Worm (Caenorhabditis elegans) whole organism, L4 larva: ENCODE data around the gene nas-39.

Experiments used
- D1046.2 ChIP-seq: fragments of 200-800 bp; sonication (Bioruptor generic); IDR thresholded peaks from 2 replicates; pipeline ENCODE4 v1.3.6; 2022; ENCODE audit warnings: missing genetic modification characterization, missing compliant biosample characterization
- F10B5.3 ChIP-seq: sonication (generic microtip); optimal IDR thresholded peaks from 2 replicates; lab custom pipeline; 2016; ENCODE audit warnings: mild to moderate bottlenecking, missing genetic modification characterization, missing compliant biosample characterization
- F37D6.2 ChIP-seq: sonication (generic microtip); optimal IDR thresholded peaks from 2 replicates; lab custom pipeline; 2016; ENCODE audit warnings: mild to moderate bottlenecking, missing genetic modification characterization, missing compliant biosample characterization
- F44E2.7 ChIP-seq: fragments of 200-800 bp; sonication (Bioruptor generic); IDR thresholded peaks from 2 replicates; pipeline ENCODE4 v2.1.2; 2022; ENCODE audit warnings: missing genetic modification characterization, missing compliant biosample characterization
- F49E8.2 ChIP-seq: sonication (generic microtip); optimal IDR thresholded peaks from 2 replicates; lab custom pipeline; 2016; ENCODE audit warnings: missing compliant biosample characterization, mild to moderate bottlenecking, missing genetic modification characterization, borderline replicate concordance
- Y105C5A.15 ChIP-seq: fragments of 200-800 bp; sonication (Bioruptor generic); IDR thresholded peaks from 2 replicates; pipeline ENCODE4 v1.3.6; 2022; ENCODE audit warnings: missing genetic modification characterization, missing compliant biosample characterization
- Y75B8A.6 ChIP-seq: fragments of 200-800 bp; sonication (Bioruptor generic); IDR thresholded peaks from 2 replicates; pipeline ENCODE4 v1.3.6; 2022; ENCODE audit warnings: missing genetic modification reagents, missing genetic modification characterization, missing compliant biosample characterization
- aha-1 ChIP-seq: fragments of 150-350 bp; peaks from one replicate; lab custom pipeline; 2014; ENCODE audit warnings: missing biosample characterization, missing genetic modification characterization
- ama-1 ChIP-seq: fragments of 150-350 bp; optimal IDR thresholded peaks from 2 replicates; lab custom pipeline; 2014; ENCODE audit warnings: inconsistent platforms, mixed read lengths
- arid-1 ChIP-seq: fragments of 200-800 bp; sonication (Bioruptor generic); conservative IDR thresholded peaks from 2 replicates; pipeline ENCODE4 v1.3.6; 2022; ENCODE audit warnings: missing genetic modification reagents, missing genetic modification characterization, missing compliant biosample characterization
- ceh-20 ChIP-seq: fragments of 200-800 bp; sonication (Bioruptor generic); IDR thresholded peaks from 2 replicates; pipeline ENCODE4 v1.3.6; 2022; ENCODE audit warnings: missing genetic modification reagents, missing genetic modification characterization, missing compliant biosample characterization
- ces-1 ChIP-seq: fragments of 150-350 bp; sonication (generic microtip); optimal IDR thresholded peaks from 4 replicates; lab custom pipeline; 2014; ENCODE audit warnings: missing biosample characterization, missing genetic modification reagents, missing genetic modification characterization
- cey-2 ChIP-seq: sonication (generic microtip); optimal IDR thresholded peaks from 3 replicates; lab custom pipeline; 2017; ENCODE audit warnings: missing genetic modification characterization, mild to moderate bottlenecking, missing compliant biosample characterization, antibody characterized with exemption, borderline replicate concordance; ENCODE audit not compliant: insufficient read depth
- ctbp-1 ChIP-seq: fragments of 200-800 bp; sonication (Bioruptor generic); IDR thresholded peaks from 2 replicates; pipeline ENCODE4 v1.3.6; 2022; ENCODE audit warnings: missing genetic modification reagents, missing genetic modification characterization, missing compliant biosample characterization
- daf-12 ChIP-seq: fragments of 150-350 bp; optimal IDR thresholded peaks from 2 replicates; lab custom pipeline; 2014; ENCODE audit warnings: missing biosample characterization, missing genetic modification reagents, missing genetic modification characterization
- dmd-6 ChIP-seq: fragments of 200-800 bp; sonication (Bioruptor generic); IDR thresholded peaks from 2 replicates; pipeline ENCODE4 v1.3.6; 2022; ENCODE audit warnings: missing genetic modification reagents, missing genetic modification characterization, missing compliant biosample characterization
- dmd-9 ChIP-seq: fragments of 200-800 bp; sonication (Bioruptor generic); IDR thresholded peaks from 2 replicates; pipeline ENCODE4 v1.3.6; 2022; ENCODE audit warnings: missing genetic modification reagents, missing genetic modification characterization, missing compliant biosample characterization
- duxl-1 ChIP-seq: sonication (generic microtip); optimal IDR thresholded peaks from 2 replicates; lab custom pipeline; 2016; ENCODE audit warnings: mild to moderate bottlenecking, missing genetic modification characterization, moderate library complexity, missing compliant biosample characterization; ENCODE audit not compliant: poor library complexity
- dve-1 ChIP-seq: sonication (generic microtip); optimal IDR thresholded peaks from 2 replicates; lab custom pipeline; 2017; ENCODE audit warnings: antibody characterized with exemption, mild to moderate bottlenecking, missing genetic modification characterization, missing compliant biosample characterization; ENCODE audit not compliant: insufficient read depth
- egl-27 ChIP-seq: sonication (generic microtip); optimal IDR thresholded peaks from 3 replicates; lab custom pipeline; 2017; ENCODE audit warnings: missing biosample characterization, missing genetic modification reagents, missing genetic modification characterization
- hlh-11 ChIP-seq: fragments of 200-800 bp; sonication (Bioruptor generic); optimal IDR thresholded peaks from 2 replicates; lab custom pipeline; 2018; ENCODE audit warnings: mild to moderate bottlenecking, missing genetic modification characterization, missing compliant biosample characterization
- lim-7 ChIP-seq: fragments of 200-800 bp; sonication (Bioruptor generic); IDR thresholded peaks from 2 replicates; pipeline ENCODE4 v1.3.6; 2022; ENCODE audit warnings: missing genetic modification characterization, missing compliant biosample characterization
- lin-1 ChIP-seq: fragments of 200-800 bp; sonication (Bioruptor generic); IDR thresholded peaks from 2 replicates; pipeline ENCODE4 v1.3.6; 2022; ENCODE audit warnings: missing genetic modification reagents, missing genetic modification characterization, missing compliant biosample characterization
- lin-15B ChIP-seq: fragments of 150-350 bp; sonication (generic microtip); optimal IDR thresholded peaks from 3 replicates; lab custom pipeline; 2014; ENCODE audit warnings: missing biosample characterization, missing genetic modification characterization
- lin-29 ChIP-seq: fragments of 200-800 bp; sonication (Bioruptor generic); IDR thresholded peaks from 2 replicates; pipeline ENCODE4 v1.3.6; 2022; ENCODE audit warnings: missing genetic modification reagents, missing genetic modification characterization, missing compliant biosample characterization
- lin-38 ChIP-seq: fragments of 200-800 bp; sonication (Bioruptor generic); IDR thresholded peaks from 2 replicates; pipeline ENCODE4 v1.3.6; 2022; ENCODE audit warnings: missing genetic modification reagents, missing genetic modification characterization, missing compliant biosample characterization
- lir-3 ChIP-seq: sonication (generic microtip); optimal IDR thresholded peaks from 2 replicates; lab custom pipeline; 2016; ENCODE audit warnings: mild to moderate bottlenecking, missing genetic modification characterization, missing compliant biosample characterization
- madf-5 ChIP-seq, 2 experiments: fragments of 200-800 bp; sonication (Bioruptor generic); IDR thresholded peaks; 2 replicates each; pipeline ENCODE4 v1.3.6; 2022; ENCODE audit warnings: missing compliant biosample characterization in 2 of 2, missing genetic modification characterization in 2 of 2
- mdl-1 ChIP-seq, 2 experiments: fragments of 150-350 bp in 1 of 2; sonication (generic microtip) in 1 of 2; optimal IDR thresholded peaks; 2 replicates each; lab custom pipeline; 2014 to 2017; ENCODE audit warnings: missing biosample characterization in 2 of 2, missing genetic modification characterization in 2 of 2
- mxl-3 ChIP-seq: fragments of 200-800 bp; sonication (Bioruptor generic); optimal IDR thresholded peaks from 2 replicates; lab custom pipeline; 2018; ENCODE audit warnings: mild to moderate bottlenecking, missing genetic modification characterization, missing compliant biosample characterization
- nhr-11 ChIP-seq: fragments of 150-350 bp; optimal IDR thresholded peaks from 2 replicates; lab custom pipeline; 2014; ENCODE audit warnings: missing biosample characterization, missing genetic modification characterization
- nhr-28 ChIP-seq: fragments of 150-350 bp; optimal IDR thresholded peaks from 2 replicates; lab custom pipeline; 2014; ENCODE audit warnings: missing biosample characterization, missing genetic modification characterization
- nhr-41 ChIP-seq: fragments of 200-800 bp; sonication (Bioruptor generic); IDR thresholded peaks from 2 replicates; pipeline ENCODE4 v1.3.6; 2022; ENCODE audit warnings: missing genetic modification reagents, missing genetic modification characterization, missing compliant biosample characterization
- pha-4 ChIP-seq, 2 experiments: fragments of 150-350 bp in 1 of 2; fragments of 200-800 bp in 1 of 2; sonication (Bioruptor generic) in 1 of 2; IDR thresholded peaks in 1 of 2; optimal IDR thresholded peaks in 1 of 2; 2 replicates each; pipeline versions ENCODE4 v1.3.6 to Lab custom; 2014 to 2022; ENCODE audit warnings: missing genetic modification characterization in 2 of 2, missing genetic modification reagents in 2 of 2, missing biosample characterization in 1 of 2, missing compliant biosample characterization in 1 of 2
- php-3 ChIP-seq: fragments of 200-800 bp; sonication (Bioruptor generic); IDR thresholded peaks from 2 replicates; pipeline ENCODE4 v1.3.6; 2022; ENCODE audit warnings: missing genetic modification reagents, missing genetic modification characterization, missing compliant biosample characterization
- pqm-1 ChIP-seq: sonication (generic microtip); optimal IDR thresholded peaks from 2 replicates; lab custom pipeline; 2017; ENCODE audit warnings: missing biosample characterization, missing genetic modification characterization
- saeg-2 ChIP-seq: fragments of 200-800 bp; sonication (Bioruptor generic); IDR thresholded peaks from 2 replicates; pipeline ENCODE4 v1.3.6; 2022; ENCODE audit warnings: missing genetic modification reagents, missing genetic modification characterization, missing compliant biosample characterization
- skn-1 ChIP-seq: fragments of 150-350 bp; optimal IDR thresholded peaks from 2 replicates; lab custom pipeline; 2014; ENCODE audit warnings: missing biosample characterization, missing genetic modification characterization
- snpc-1.2 ChIP-seq: fragments of 200-800 bp; sonication (Bioruptor generic); IDR thresholded peaks from 2 replicates; pipeline ENCODE4 v1.3.6; 2022; ENCODE audit warnings: missing genetic modification reagents, missing genetic modification characterization, missing compliant biosample characterization
- tag-97 ChIP-seq: fragments of 200-800 bp; sonication (Bioruptor generic); IDR thresholded peaks from 2 replicates; pipeline ENCODE4 v1.3.6; 2022; ENCODE audit warnings: missing genetic modification characterization, missing compliant biosample characterization
- tra-1 ChIP-seq: fragments of 200-800 bp; sonication (Bioruptor generic); IDR thresholded peaks from 2 replicates; pipeline ENCODE4 v1.3.6; 2022; ENCODE audit warnings: missing genetic modification reagents, missing genetic modification characterization, missing compliant biosample characterization
- unc-62 ChIP-seq, 3 experiments: fragments of 150-350 bp in 1 of 3; sonication (generic microtip); optimal IDR thresholded peaks in 2 of 3; peaks in 1 of 3; 1 replicate in 1 of 3; 2 replicates in 2 of 3; lab custom pipeline; 2014 to 2017; ENCODE audit warnings: missing biosample characterization in 3 of 3, missing genetic modification characterization in 3 of 3, missing genetic modification reagents in 3 of 3, missing genotype in 1 of 3
- zag-1 ChIP-seq: fragments of 150-350 bp; optimal IDR thresholded peaks from 2 replicates; lab custom pipeline; 2014; ENCODE audit warnings: missing biosample characterization, missing genetic modification characterization
- zfp-3 ChIP-seq: fragments of 200-800 bp; sonication (Bioruptor generic); conservative IDR thresholded peaks from 2 replicates; pipeline ENCODE4 v1.3.6; 2022; ENCODE audit warnings: missing genetic modification reagents, missing genetic modification characterization, missing compliant biosample characterization
- zip-11 ChIP-seq: fragments of 200-800 bp; sonication (Bioruptor generic); IDR thresholded peaks from 2 replicates; pipeline ENCODE4 v1.3.6; 2022; ENCODE audit warnings: missing genetic modification characterization, missing compliant biosample characterization
- ztf-7 ChIP-seq: fragments of 150-350 bp; optimal IDR thresholded peaks from 2 replicates; lab custom pipeline; 2014; ENCODE audit warnings: missing biosample characterization, missing genetic modification characterization

nas-39 gene

DNA sequence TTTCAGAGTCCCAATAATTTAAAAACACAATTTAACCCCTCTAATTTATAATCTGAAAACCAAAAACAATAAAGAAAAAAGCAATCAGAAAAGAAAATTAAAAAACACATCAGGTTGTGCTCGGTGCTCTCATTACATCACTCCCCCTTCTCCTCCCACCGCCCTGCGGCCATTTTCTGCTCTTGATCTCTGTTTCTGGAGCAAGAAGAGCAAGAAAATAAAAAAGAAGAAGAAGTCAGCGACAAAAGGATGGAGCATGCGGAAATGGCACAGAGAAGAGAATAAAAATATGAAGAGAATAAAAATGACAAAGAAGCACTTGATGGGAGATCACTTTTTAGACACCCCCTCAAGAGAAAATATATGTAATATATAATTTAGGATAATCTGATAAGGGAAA lies 28.0 kb downstream of the nas-39 start (continued):
- TF ChIP-seq F44E2.7 (GFP tag; lab: Robert Waterston, UW) = no peak
- TF ChIP-seq egl-27 (tag; lab: Kevin White, UChicago) = no peak
- TF ChIP-seq F49E8.2 (tag; lab: Kevin White, UChicago) = no peak
- no peak for TF ChIP-seq lir-3
- no peak for TF ChIP-seq lin-15B (tag; lab: Kevin White, UChicago)
- no peak for TF ChIP-seq cey-2 (tag; lab: Kevin White, UChicago)
- peak; percentile 63; the same call in 1 of the 2 replicates for TF ChIP-seq tra-1
- no peak for TF ChIP-seq zfp-3 (GFP tag; lab: Robert Waterston, UW)
- no peak for TF ChIP-seq pha-4 (GFP tag; IDR thresholded peaks at IDR 0.05; lab: Robert Waterston, UW)
- TF ChIP-seq pha-4 (tag; optimal IDR thresholded peaks at IDR 0.05; lab: Kevin White, UChicago) = no peak

DNA sequence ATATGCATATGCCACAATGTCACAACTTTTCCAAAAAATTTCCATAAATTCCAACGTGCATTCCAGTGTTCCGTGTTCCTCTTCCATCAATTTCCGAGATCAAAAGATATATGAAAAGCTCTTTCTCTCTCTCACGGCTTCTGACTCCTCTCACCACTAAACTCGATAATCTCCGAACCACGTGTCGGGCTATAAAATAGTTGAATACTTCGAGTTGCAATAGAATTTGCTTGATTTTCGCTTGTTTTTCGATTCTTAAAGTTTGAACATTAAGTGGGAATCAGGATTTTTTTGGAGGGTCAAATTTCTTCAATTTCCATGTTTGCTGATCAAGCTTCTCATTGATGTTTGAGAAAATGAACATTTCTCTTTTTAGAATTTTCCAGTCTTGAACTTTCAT lies 28.6 kb downstream of the nas-39 start:
- no peak for TF ChIP-seq lin-38 (GFP tag; lab: Robert Waterston, UW)
- TF ChIP-seq Y75B8A.6 (GFP tag; lab: Robert Waterston, UW) = no peak
- TF ChIP-seq zip-11 (GFP tag; lab: Robert Waterston, UW) = no peak
- TF ChIP-seq aha-1 (tag; lab: Kevin White, UChicago) = peak; percentile 79

DNA sequence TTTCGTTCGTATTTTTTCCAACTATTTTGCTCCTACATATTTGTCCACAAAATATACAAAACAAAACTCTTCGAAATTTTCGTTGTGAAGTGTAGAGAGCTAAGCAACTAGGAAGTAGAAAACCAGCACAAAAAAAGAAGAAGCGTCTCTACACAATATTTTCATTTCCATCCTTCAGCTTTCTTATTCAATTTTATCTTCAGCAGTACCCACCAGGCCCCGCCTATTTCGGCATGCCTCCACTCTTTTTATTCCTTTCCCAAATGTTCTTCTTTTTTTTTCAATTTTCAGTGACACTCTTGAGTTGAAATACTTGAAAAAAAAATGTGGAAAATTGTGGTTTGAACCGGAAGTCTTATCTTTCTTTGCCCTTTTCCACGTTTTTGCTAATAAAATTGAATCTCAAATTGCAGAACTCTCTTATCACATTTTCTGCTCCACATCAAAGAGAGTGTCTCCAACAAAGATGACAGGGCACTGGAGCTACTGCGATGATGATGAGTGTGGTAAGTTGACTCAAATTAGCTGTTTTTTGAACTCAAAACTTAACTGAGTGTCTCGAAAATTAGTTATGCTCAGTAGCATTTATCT lies 30.4 kb downstream of the nas-39 start, which contains the start of gene cah-3:
Gene cah-3, plus strand, starts transcription at position 414 of the 591 bp plus-strand sequence.
- no peak for TF ChIP-seq D1046.2 (GFP tag; lab: Robert Waterston, UW)
- peak in 1 of 2 experiments; percentile 45 for TF ChIP-seq unc-62 (GFP tag; optimal IDR thresholded peaks at IDR 0.05 in 1 of 2; lab: Kevin White, UChicago)
- no peak for TF ChIP-seq unc-62 (tag; optimal IDR thresholded peaks at IDR 0.05; lab: Kevin White, UChicago)
- TF ChIP-seq mdl-1 (tag; optimal IDR thresholded peaks at IDR 0.05; lab: Kevin White, UChicago) = peak in 1 of 2 experiments; percentile 26
- TF ChIP-seq skn-1 (tag; lab: Kevin White, UChicago) = no peak
- TF ChIP-seq dmd-9 (GFP tag; lab: Robert Waterston, UW) = no peak
- no peak for TF ChIP-seq php-3 (GFP tag; lab: Robert Waterston, UW)
- no peak for TF ChIP-seq lim-7
- TF ChIP-seq dve-1 (tag; lab: Kevin White, UChicago) = no peak
- TF ChIP-seq lin-38 (GFP tag; lab: Robert Waterston, UW) = no peak
- TF ChIP-seq zip-11 (GFP tag; lab: Robert Waterston, UW) = no peak
- TF ChIP-seq snpc-1.2 (GFP tag; lab: Robert Waterston, UW) = no peak
- TF ChIP-seq tag-97 (GFP tag; lab: Robert Waterston, UW) = no peak
- peak; percentile 48; the same call in 1 of the 2 replicates for TF ChIP-seq lin-1 (GFP tag; lab: Robert Waterston, UW)
- TF ChIP-seq hlh-11 (tag; lab: Kevin White, UChicago) = no peak
- peak; percentile 30 for TF ChIP-seq aha-1 (tag; lab: Kevin White, UChicago)
- TF ChIP-seq F37D6.2 (tag; lab: Kevin White, UChicago) = no peak
- TF ChIP-seq ctbp-1 (GFP tag; lab: Robert Waterston, UW) = 0 out of 2 replicates have a peak, but pooled peaks have one; percentile 38
- no peak for TF ChIP-seq nhr-11 (tag; lab: Kevin White, UChicago)
- TF ChIP-seq ces-1 (GFP tag; lab: Kevin White, UChicago) = peak; percentile 2
- TF ChIP-seq saeg-2 (GFP tag; lab: Robert Waterston, UW) = no peak
- TF ChIP-seq Y105C5A.15 (GFP tag; lab: Robert Waterston, UW) = no peak
- TF ChIP-seq ama-1 (lab: Kevin White, UChicago) = no peak
- TF ChIP-seq mxl-3 = no peak
- TF ChIP-seq F10B5.3 (tag; lab: Kevin White, UChicago) = no peak
- no peak for TF ChIP-seq lin-29 (GFP tag; lab: Robert Waterston, UW)
- TF ChIP-seq pqm-1 (tag; lab: Kevin White, UChicago) = peak; percentile 76
- no peak for TF ChIP-seq zag-1 (tag; lab: Kevin White, UChicago)
- no peak for TF ChIP-seq F49E8.2 (tag; lab: Kevin White, UChicago)
- no peak for TF ChIP-seq nhr-41 (GFP tag; lab: Robert Waterston, UW)
- no peak for TF ChIP-seq duxl-1
- TF ChIP-seq madf-5 (GFP tag; IDR thresholded peaks at IDR 0.05; lab: Robert Waterston, UW) = no peak
- no peak for TF ChIP-seq daf-12 (tag; lab: Kevin White, UChicago)
- peak; percentile 84 for TF ChIP-seq dmd-6
- TF ChIP-seq ztf-7 = no peak
- no peak for TF ChIP-seq ceh-20 (GFP tag; lab: Robert Waterston, UW)
- TF ChIP-seq arid-1 (GFP tag; lab: Robert Waterston, UW) = no peak
- TF ChIP-seq nhr-28 = peak; percentile 43
